Worm (Caenorhabditis elegans) whole organism, L3 larva: ENCODE results near the gene C34C12.9.

ENCODE experiments used
- R02D3.7 ChIP-seq: fragments of 150-350 bp; optimal IDR thresholded peaks from 2 replicates; lab custom pipeline; 2014; ENCODE audit warnings: missing biosample characterization, missing genetic modification characterization
- aly-2 ChIP-seq: fragments of 150-350 bp; optimal IDR thresholded peaks from 2 replicates; lab custom pipeline; 2014; ENCODE audit warnings: missing biosample characterization, missing genetic modification characterization
- ceh-16 ChIP-seq: sonication (generic microtip); optimal IDR thresholded peaks from 2 replicates; lab custom pipeline; 2017; ENCODE audit warnings: missing biosample characterization, missing genetic modification characterization
- ceh-82 ChIP-seq: fragments of 150-350 bp; optimal IDR thresholded peaks from 2 replicates; lab custom pipeline; 2014; ENCODE audit warnings: missing biosample characterization, missing genetic modification characterization
- daf-12 ChIP-seq: fragments of 150-350 bp; optimal IDR thresholded peaks from 2 replicates; lab custom pipeline; 2014; ENCODE audit warnings: missing biosample characterization, missing genetic modification reagents, missing genetic modification characterization
- egl-27 ChIP-seq: sonication (generic microtip); optimal IDR thresholded peaks from 4 replicates; lab custom pipeline; 2017; ENCODE audit warnings: missing biosample characterization, missing genetic modification reagents, missing genetic modification characterization
- egl-5 ChIP-seq: fragments of 150-350 bp; optimal IDR thresholded peaks from 2 replicates; lab custom pipeline; 2017; ENCODE audit warnings: missing biosample characterization, missing genetic modification reagents, missing genetic modification characterization, inconsistent platforms
- elt-1 ChIP-seq: fragments of 150-350 bp; optimal IDR thresholded peaks from 2 replicates; lab custom pipeline; 2014; ENCODE audit warnings: missing biosample characterization, missing genetic modification characterization
- elt-2 ChIP-seq: sonication (generic microtip); optimal IDR thresholded peaks from 2 replicates; lab custom pipeline; 2016; ENCODE audit warnings: missing genetic modification reagents, mild to moderate bottlenecking, missing genetic modification characterization, missing compliant biosample characterization
- elt-3 ChIP-seq, 3 experiments: fragments of 150-350 bp in 1 of 3; sonication (generic microtip) in 2 of 3; optimal IDR thresholded peaks; 2 replicates in 2 of 3; 4 replicates in 1 of 3; lab custom pipeline; 2014 to 2017; ENCODE audit warnings: missing biosample characterization in 3 of 3, missing genetic modification characterization in 3 of 3
- fkh-10 ChIP-seq: sonication (generic microtip); optimal IDR thresholded peaks from 2 replicates; lab custom pipeline; 2017; ENCODE audit warnings: missing biosample characterization, missing genetic modification reagents, missing genetic modification characterization
- fkh-2 ChIP-seq: fragments of 150-350 bp; optimal IDR thresholded peaks from 2 replicates; lab custom pipeline; 2014; ENCODE audit warnings: missing biosample characterization, missing genetic modification reagents, missing genetic modification characterization
- fos-1 ChIP-seq: fragments of 150-350 bp; optimal IDR thresholded peaks from 2 replicates; lab custom pipeline; 2014; ENCODE audit warnings: missing biosample characterization, missing genetic modification characterization
- hmg-11 ChIP-seq: sonication (generic microtip); optimal IDR thresholded peaks from 2 replicates; lab custom pipeline; 2016; ENCODE audit warnings: missing genetic modification characterization, missing compliant biosample characterization
- jun-1 ChIP-seq: fragments of 150-350 bp; optimal IDR thresholded peaks from 2 replicates; lab custom pipeline; 2014; ENCODE audit warnings: missing biosample characterization, missing genetic modification reagents, missing genetic modification characterization
- lin-15B ChIP-seq: fragments of 150-350 bp; optimal IDR thresholded peaks from 2 replicates; lab custom pipeline; 2014; ENCODE audit warnings: missing biosample characterization, missing genetic modification characterization
- nfya-1 ChIP-seq: sonication (generic microtip); optimal IDR thresholded peaks from 2 replicates; lab custom pipeline; 2017; ENCODE audit warnings: missing genetic modification characterization, mild to moderate bottlenecking, missing compliant biosample characterization, antibody characterized with exemption, moderate library complexity; ENCODE audit not compliant: insufficient read depth
- nhr-12 ChIP-seq: fragments of 150-350 bp; optimal IDR thresholded peaks from 2 replicates; lab custom pipeline; 2014; ENCODE audit warnings: missing biosample characterization, missing genetic modification characterization
- nhr-23 ChIP-seq: fragments of 150-350 bp; optimal IDR thresholded peaks from 2 replicates; lab custom pipeline; 2014; ENCODE audit warnings: missing biosample characterization, missing genetic modification reagents, missing genetic modification characterization
- nhr-237 ChIP-seq: fragments of 150-350 bp; optimal IDR thresholded peaks from 2 replicates; lab custom pipeline; 2014; ENCODE audit warnings: missing biosample characterization, missing genetic modification characterization
- nhr-25 ChIP-seq: sonication (generic microtip); optimal IDR thresholded peaks from 2 replicates; lab custom pipeline; 2017; ENCODE audit warnings: missing biosample characterization, missing genetic modification characterization
- nhr-43 ChIP-seq: sonication (generic microtip); optimal IDR thresholded peaks from 2 replicates; lab custom pipeline; 2016; ENCODE audit warnings: mild to moderate bottlenecking, missing genetic modification characterization, missing compliant biosample characterization; ENCODE audit not compliant: poor library complexity, severe bottlenecking
- nhr-77 ChIP-seq: fragments of 150-350 bp; optimal IDR thresholded peaks from 2 replicates; lab custom pipeline; 2014; ENCODE audit warnings: missing biosample characterization, missing genetic modification characterization
- pha-4 ChIP-seq: fragments of 150-350 bp; optimal IDR thresholded peaks from 2 replicates; lab custom pipeline; 2014; ENCODE audit warnings: missing biosample characterization, missing genetic modification reagents, missing genetic modification characterization
- sea-2 ChIP-seq: fragments of 150-350 bp; sonication (generic microtip); optimal IDR thresholded peaks from 4 replicates; lab custom pipeline; 2014; ENCODE audit warnings: missing biosample characterization, missing genetic modification reagents, missing genetic modification characterization
- skn-1 ChIP-seq: fragments of 150-350 bp; optimal IDR thresholded peaks from 2 replicates; lab custom pipeline; 2014; ENCODE audit warnings: missing biosample characterization, missing genetic modification characterization
- snpc-4 ChIP-seq: fragments of 150-350 bp; optimal IDR thresholded peaks from 2 replicates; lab custom pipeline; 2014; ENCODE audit warnings: missing biosample characterization, missing genetic modification characterization
- tbx-2 ChIP-seq: sonication (generic microtip); optimal IDR thresholded peaks from 2 replicates; lab custom pipeline; 2016; ENCODE audit warnings: mild to moderate bottlenecking, missing genetic modification characterization, missing compliant biosample characterization
- unc-62 ChIP-seq: fragments of 150-350 bp; sonication (generic microtip); optimal IDR thresholded peaks from 4 replicates; lab custom pipeline; 2014; ENCODE audit warnings: missing biosample characterization, missing genetic modification reagents, missing genetic modification characterization
- zag-1 ChIP-seq: fragments of 150-350 bp; optimal IDR thresholded peaks from 2 replicates; lab custom pipeline; 2014; ENCODE audit warnings: missing biosample characterization, missing genetic modification characterization

C34C12.9 gene

ce11 chrIII:3486055-3486454 is 10.7 kb upstream of the C34C12.9 start:
- TF ChIP-seq nhr-23 (tag; lab: Kevin White, UChicago) (peak; percentile 6), nhr-43 (tag; lab: Kevin White, UChicago) (peak; percentile 3), elt-3 (tag; optimal IDR thresholded peaks at IDR 0.05; lab: Kevin White, UChicago) (no peak)
- TF ChIP-seq, all 47 proteins: peak for 2

- TF ChIP-seq aly-2 (tag; lab: Kevin White, UChicago): no peak
- no peak for TF ChIP-seq nhr-12 (tag; lab: Kevin White, UChicago)
Observed at ce11 chrIII:3484995-3485394, 9.7 kb upstream of the C34C12.9 start.

ce11 chrIII:3482291-3482690 is 7.0 kb upstream of the C34C12.9 start, which contains the start of gene C34C12.6:
TSS of gene C34C12.6 (plus strand) at chrIII:3482591.
- no peak for TF ChIP-seq nhr-43 (tag; lab: Kevin White, UChicago)
- no peak for TF ChIP-seq nfya-1 (tag; lab: Kevin White, UChicago)
- no peak for TF ChIP-seq ceh-82 (tag; lab: Kevin White, UChicago)
- no peak for TF ChIP-seq fos-1 (tag; lab: Kevin White, UChicago)
- no peak for TF ChIP-seq nhr-237 (tag; lab: Kevin White, UChicago)
- TF ChIP-seq fkh-10 (GFP tag; lab: Kevin White, UChicago): no peak
- no peak for TF ChIP-seq elt-3 (tag; optimal IDR thresholded peaks at IDR 0.05; lab: Kevin White, UChicago)
- no peak for TF ChIP-seq sea-2 (GFP tag; lab: Kevin White, UChicago)
- TF ChIP-seq fkh-2 (tag; lab: Kevin White, UChicago): no peak
- no peak for TF ChIP-seq jun-1
- TF ChIP-seq tbx-2 (tag; lab: Kevin White, UChicago): no peak
- no peak for TF ChIP-seq zag-1
- TF ChIP-seq unc-62 (GFP tag; lab: Kevin White, UChicago): no peak
- no peak for TF ChIP-seq nhr-23 (tag; lab: Kevin White, UChicago)

ce11 chrIII:3480950-3481349 is 5.6 kb upstream of the C34C12.9 start:
- TF ChIP-seq pha-4 (no peak), lin-15B (tag; lab: Kevin White, UChicago) (no peak), egl-27 (tag; lab: Kevin White, UChicago) (no peak), skn-1 (no peak), fkh-10 (GFP tag; lab: Kevin White, UChicago) (no peak), nhr-23 (tag; lab: Kevin White, UChicago) (peak; percentile 51)

ce11 chrIII:3480236-3480635 is 4.9 kb upstream of the C34C12.9 start:
- TF ChIP-seq nhr-25 (tag; lab: Kevin White, UChicago) (peak; percentile 71), pha-4 (no peak), nhr-23 (tag; lab: Kevin White, UChicago) (peak; percentile 34)

ce11 chrIII:3478795-3479398 is 3.6 kb upstream of the C34C12.9 start:
- no peak for TF ChIP-seq daf-12 (tag; lab: Kevin White, UChicago)
- no peak for TF ChIP-seq egl-5
- peak; percentile 86 for TF ChIP-seq elt-1 (tag; lab: Kevin White, UChicago)
- peak; percentile 80 for TF ChIP-seq nfya-1 (tag; lab: Kevin White, UChicago)
- no peak for TF ChIP-seq fkh-10 (GFP tag; lab: Kevin White, UChicago)
- no peak for TF ChIP-seq nhr-23 (tag; lab: Kevin White, UChicago)
- no peak for TF ChIP-seq snpc-4 (tag; lab: Kevin White, UChicago)
- TF ChIP-seq tbx-2 (tag; lab: Kevin White, UChicago): no peak

- TF ChIP-seq ceh-16 (tag; lab: Kevin White, UChicago) (no peak), fos-1 (tag; lab: Kevin White, UChicago) (no peak), lin-15B (tag; lab: Kevin White, UChicago) (no peak), nhr-77 (tag; lab: Kevin White, UChicago) (no peak), nhr-12 (tag; lab: Kevin White, UChicago) (no peak), nhr-25 (tag; lab: Kevin White, UChicago) (no peak), pha-4 (no peak), nhr-23 (tag; lab: Kevin White, UChicago) (no peak), skn-1 (no peak), elt-2 (no peak), R02D3.7 (tag; lab: Kevin White, UChicago) (no peak), jun-1 (no peak), hmg-11 (tag; lab: Kevin White, UChicago) (no peak)
Observed at ce11 chrIII:3477375-3477774, 2.1 kb upstream of the C34C12.9 start.
